Worm (Caenorhabditis elegans): ENCODE results near the gene fbxb-84.

- no peak for TF ChIP-seq jun-1 (tag; optimal IDR thresholded peaks at IDR 0.05)
- no peak for TF ChIP-seq nhr-11 (tag; optimal IDR thresholded peaks at IDR 0.05)
- no peak for TF ChIP-seq mml-1 (tag; optimal IDR thresholded peaks at IDR 0.05)
- no peak for TF ChIP-seq ceh-82 (tag; optimal IDR thresholded peaks at IDR 0.05)
- TF ChIP-seq aly-2 (tag; optimal IDR thresholded peaks at IDR 0.05), result no peak
- TF ChIP-seq nfya-1 (tag; optimal IDR thresholded peaks at IDR 0.05; ENCODE audit: insufficient read depth), result no peak
- TF ChIP-seq nhr-76 (tag; optimal IDR thresholded peaks at IDR 0.05), result no peak
- no peak for TF ChIP-seq ceh-16 (tag; optimal IDR thresholded peaks at IDR 0.05)
- no peak for TF ChIP-seq daf-12 (tag; optimal IDR thresholded peaks at IDR 0.05)
- TF ChIP-seq unc-39 (tag; optimal IDR thresholded peaks at IDR 0.05), result no peak
- TF ChIP-seq pha-4 (tag; optimal IDR thresholded peaks at IDR 0.05), result no peak
- TF ChIP-seq nhr-77 (tag; optimal IDR thresholded peaks at IDR 0.05), result no peak
These were observed 10.4 kb upstream of the fbxb-84 start, which contains the start of the genes zig-13 and ver-1 for ce11 chrIII:156645-157044.

All from whole organism, L3 larva.